Worm (Caenorhabditis elegans): Measurements from ENCODE around the gene C39B10.5.

The C39B10.5 gene

ce11 chrX:10480563-10481290 lies 33.6 kb downstream of the C39B10.5 start, which contains the start of gene elt-2:
TSS of gene elt-2 (plus strand) at chrX:10481240.
- TF ChIP-seq dao-5 (tag; optimal IDR thresholded peaks at IDR 0.05) (no peak), W03F9.2 (tag; optimal IDR thresholded peaks at IDR 0.05) (no peak), him-1 (tag; optimal IDR thresholded peaks at IDR 0.05) (no peak)

- TF ChIP-seq dao-5 (tag; optimal IDR thresholded peaks at IDR 0.05) (no peak), W03F9.2 (tag; optimal IDR thresholded peaks at IDR 0.05) (no peak)
These were observed 35.1 kb downstream of the C39B10.5 start for ce11 chrX:10482272-10482671.

- TF ChIP-seq W03F9.2 (tag; optimal IDR thresholded peaks at IDR 0.05) (no peak), dao-5 (tag; optimal IDR thresholded peaks at IDR 0.05) (no peak), him-1 (tag; optimal IDR thresholded peaks at IDR 0.05) (no peak)
These were observed 38.2 kb downstream of the C39B10.5 start, which contains the start of gene C33D3.3 for ce11 chrX:10485300-10485755. TSS of gene C33D3.3 (plus strand) at chrX:10485350.

ce11 chrX:10488763-10489162 lies 41.6 kb downstream of the C39B10.5 start, which contains the start of gene C33D3.4:
TSS of gene C33D3.4 (plus strand) at chrX:10489063.
- TF ChIP-seq W03F9.2 (tag; optimal IDR thresholded peaks at IDR 0.05): no peak
- no peak for TF ChIP-seq him-1 (tag; optimal IDR thresholded peaks at IDR 0.05)
- no peak for TF ChIP-seq dao-5 (tag; optimal IDR thresholded peaks at IDR 0.05)

ce11 chrX:10491044-10491443 lies 43.9 kb downstream of the C39B10.5 start, which contains the start of gene C33D3.5:
TSS of gene C33D3.5 (plus strand) at chrX:10491344.
- no peak for TF ChIP-seq W03F9.2 (tag; optimal IDR thresholded peaks at IDR 0.05)

- TF ChIP-seq dao-5 (tag; optimal IDR thresholded peaks at IDR 0.05) (no peak), him-1 (tag; optimal IDR thresholded peaks at IDR 0.05) (no peak), W03F9.2 (tag; optimal IDR thresholded peaks at IDR 0.05) (no peak)
These were observed 44.9 kb downstream of the C39B10.5 start for ce11 chrX:10491875-10492523.
